Fruit fly (Drosophila melanogaster): Measurements from ENCODE around the gene orion.

Gene orion

dm6 chrX:7920081-7920688, 26.5 kb downstream of the orion start, which contains the start of the genes hdm and Ykt6:
Gene hdm (minus strand): TSS chrX:7920131.
Gene Ykt6 (plus strand): TSS chrX:7920409.
- TF ChIP-seq psq (optimal IDR thresholded peaks at IDR 0.05) (no peak), Myc (optimal IDR thresholded peaks at IDR 0.05) (no peak), h (optimal IDR thresholded peaks at IDR 0.05) (no peak), ttk (optimal IDR thresholded peaks at IDR 0.05) (no peak), insv (optimal IDR thresholded peaks at IDR 0.05) (no peak), Sin3A (optimal IDR thresholded peaks at IDR 0.05) (no peak)

dm6 chrX:7911983-7912630, 34.6 kb downstream of the orion start, which contains the start of gene snz:
Gene snz (plus strand): TSS chrX:7912089.
- no peak for TF ChIP-seq h (optimal IDR thresholded peaks at IDR 0.05)
- no peak for TF ChIP-seq ttk (optimal IDR thresholded peaks at IDR 0.05)
- no peak for TF ChIP-seq insv (optimal IDR thresholded peaks at IDR 0.05)
- TF ChIP-seq psq (optimal IDR thresholded peaks at IDR 0.05) = no peak
- no peak for TF ChIP-seq Myc (optimal IDR thresholded peaks at IDR 0.05)
- no peak for TF ChIP-seq Sin3A (optimal IDR thresholded peaks at IDR 0.05)

DNA sequence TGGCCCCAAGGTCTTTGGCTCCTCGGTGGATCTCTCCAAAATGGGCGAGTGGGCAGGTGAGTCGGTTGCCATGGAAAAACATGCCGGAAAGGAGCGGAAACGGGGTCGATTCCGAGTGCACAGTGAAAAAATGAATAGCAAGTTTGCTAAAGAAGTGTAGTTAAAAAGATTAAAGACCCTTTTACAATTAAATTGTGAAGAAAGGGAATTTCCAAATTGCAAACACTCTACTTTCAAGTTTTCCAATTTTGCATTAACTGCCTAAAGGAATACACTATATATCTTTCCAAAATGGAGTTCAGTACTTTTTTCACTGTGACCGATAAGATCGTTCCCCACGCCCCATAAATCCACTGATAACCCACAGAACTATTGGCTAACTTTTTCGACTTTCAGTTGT, 37.2 kb downstream of the orion start:
- TF ChIP-seq h (optimal IDR thresholded peaks at IDR 0.05) (no peak), insv (optimal IDR thresholded peaks at IDR 0.05) (no peak), ttk (optimal IDR thresholded peaks at IDR 0.05) (no peak), psq (optimal IDR thresholded peaks at IDR 0.05) (no peak), Sin3A (optimal IDR thresholded peaks at IDR 0.05) (no peak), Myc (optimal IDR thresholded peaks at IDR 0.05) (no peak)

DNA sequence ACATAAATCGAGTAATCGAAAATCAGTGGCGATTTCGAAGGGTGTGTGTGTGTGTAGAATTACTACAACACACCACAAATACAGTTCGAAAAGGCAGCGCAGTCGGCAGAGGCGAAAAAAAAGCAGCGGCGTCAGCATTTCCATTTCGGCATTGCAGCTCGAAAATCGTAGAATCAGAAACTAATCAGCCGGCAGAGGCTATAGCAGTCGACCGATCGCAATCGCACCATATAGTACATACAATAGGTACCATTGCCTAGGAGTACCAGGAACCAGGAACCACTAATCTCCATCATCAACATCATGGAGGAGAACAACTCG, 37.7 kb downstream of the orion start:
- TF ChIP-seq ttk (optimal IDR thresholded peaks at IDR 0.05) (no peak), h (optimal IDR thresholded peaks at IDR 0.05) (no peak), Sin3A (optimal IDR thresholded peaks at IDR 0.05) (no peak), psq (optimal IDR thresholded peaks at IDR 0.05) (no peak), Myc (optimal IDR thresholded peaks at IDR 0.05) (no peak)

DNA sequence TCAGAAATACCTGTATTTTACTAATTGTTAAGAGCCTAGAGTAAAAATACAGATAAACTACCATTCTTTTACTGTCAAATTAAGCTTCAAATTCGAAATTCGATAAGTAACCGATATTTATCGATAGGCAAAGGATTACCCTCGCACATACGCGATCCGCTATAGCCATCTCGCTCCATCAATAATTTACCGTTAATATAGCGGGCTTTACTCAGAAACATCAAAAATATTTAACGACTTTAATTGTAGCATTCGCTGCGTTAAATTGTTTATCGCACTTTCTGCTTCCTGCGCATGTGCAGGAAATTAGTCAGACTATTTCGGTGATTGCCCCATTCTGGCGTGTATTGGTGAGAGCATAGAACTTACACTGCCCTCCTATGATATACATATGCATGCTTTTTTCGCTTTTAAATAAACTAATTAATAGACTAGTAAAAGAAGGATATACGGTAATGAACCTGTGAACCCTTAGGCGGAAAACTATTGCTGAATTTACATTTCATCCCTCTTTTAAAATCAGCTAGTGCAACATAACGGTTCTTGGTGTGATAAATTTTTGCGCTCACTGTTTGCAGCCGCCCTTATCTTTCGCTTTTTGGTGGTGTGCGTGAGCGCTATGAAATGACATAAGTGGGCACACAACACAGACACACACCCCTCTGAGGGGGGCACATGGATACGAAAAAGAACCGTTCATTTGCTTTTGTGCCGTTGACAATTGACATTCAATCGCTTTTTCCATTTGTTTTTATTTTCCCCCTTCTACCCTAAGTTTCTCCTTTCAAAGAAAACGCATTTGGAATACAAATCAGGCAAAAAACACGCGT, 38.3 kb downstream of the orion start, which contains the start of the genes dpr14 and spidey:
Gene dpr14, minus strand, starts transcription at position 48 of the 830 bp plus-strand sequence.
Gene spidey, plus strand, starts transcription at position 693 of the 830 bp plus-strand sequence.
- no peak for TF ChIP-seq h (optimal IDR thresholded peaks at IDR 0.05)
- no peak for TF ChIP-seq insv (optimal IDR thresholded peaks at IDR 0.05)
- no peak for TF ChIP-seq Myc (optimal IDR thresholded peaks at IDR 0.05)
- no peak for TF ChIP-seq Sin3A (optimal IDR thresholded peaks at IDR 0.05)
- no peak for TF ChIP-seq ttk (optimal IDR thresholded peaks at IDR 0.05)
- TF ChIP-seq psq (optimal IDR thresholded peaks at IDR 0.05) = no peak

DNA sequence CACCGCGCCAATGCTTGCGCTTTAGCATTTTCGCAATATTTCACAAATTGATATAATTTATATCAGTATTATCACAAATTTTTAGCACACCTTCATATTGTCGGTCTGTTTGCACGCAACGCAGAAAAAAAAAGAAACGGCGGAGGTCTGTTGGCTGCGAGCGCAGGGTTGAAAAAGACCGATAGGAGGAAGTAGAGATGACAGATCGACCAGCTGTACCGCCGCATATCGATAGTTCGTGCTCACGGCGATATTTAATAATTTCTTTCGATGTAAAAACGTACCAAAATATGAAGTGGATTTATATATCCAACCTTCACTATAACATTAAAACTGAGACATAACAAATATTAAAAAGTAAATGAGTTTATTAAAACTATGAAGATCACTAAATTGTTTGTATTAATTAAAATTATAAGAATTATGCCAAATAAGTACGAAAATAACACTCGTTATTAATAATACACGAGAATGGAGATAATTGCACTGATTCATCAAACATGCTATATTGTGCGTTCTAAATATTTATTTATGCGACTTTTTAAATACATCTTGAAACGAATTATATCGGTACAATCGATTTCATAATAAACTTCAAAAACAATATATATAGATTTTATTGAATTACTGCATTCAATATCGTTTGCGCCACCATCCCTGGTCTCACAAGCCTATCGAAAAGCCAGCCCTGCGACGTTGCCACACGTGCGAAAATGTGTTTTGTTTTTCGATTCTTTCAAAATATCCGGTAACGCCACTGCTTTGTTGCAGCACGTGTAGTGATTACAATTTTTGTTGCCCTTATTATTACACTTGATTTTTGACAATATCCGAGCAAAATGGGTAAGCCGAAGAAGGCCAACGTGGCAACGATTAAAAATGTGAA, 45.3 kb downstream of the orion start, which contains the start of the genes RpS6 and bys:
Gene RpS6, minus strand, starts transcription at position 179 of the 886 bp plus-strand sequence.
Gene bys, plus strand, starts transcription at position 728 of the 886 bp plus-strand sequence.
- no peak for TF ChIP-seq Sin3A (optimal IDR thresholded peaks at IDR 0.05)
- no peak for TF ChIP-seq h (optimal IDR thresholded peaks at IDR 0.05)
- no peak for TF ChIP-seq Myc (optimal IDR thresholded peaks at IDR 0.05)
- TF ChIP-seq ttk (optimal IDR thresholded peaks at IDR 0.05) = no peak
- no peak for TF ChIP-seq insv (optimal IDR thresholded peaks at IDR 0.05)
- TF ChIP-seq psq (optimal IDR thresholded peaks at IDR 0.05) = no peak

- no peak for TF ChIP-seq ttk (optimal IDR thresholded peaks at IDR 0.05)
- TF ChIP-seq insv (optimal IDR thresholded peaks at IDR 0.05) = no peak
- no peak for TF ChIP-seq Myc (optimal IDR thresholded peaks at IDR 0.05)
- no peak for TF ChIP-seq psq (optimal IDR thresholded peaks at IDR 0.05)
- no peak for TF ChIP-seq Sin3A (optimal IDR thresholded peaks at IDR 0.05)
- no peak for TF ChIP-seq h (optimal IDR thresholded peaks at IDR 0.05)
These were observed 46.0 kb downstream of the orion start for dm6 chrX:7900659-7901058.

DNA sequence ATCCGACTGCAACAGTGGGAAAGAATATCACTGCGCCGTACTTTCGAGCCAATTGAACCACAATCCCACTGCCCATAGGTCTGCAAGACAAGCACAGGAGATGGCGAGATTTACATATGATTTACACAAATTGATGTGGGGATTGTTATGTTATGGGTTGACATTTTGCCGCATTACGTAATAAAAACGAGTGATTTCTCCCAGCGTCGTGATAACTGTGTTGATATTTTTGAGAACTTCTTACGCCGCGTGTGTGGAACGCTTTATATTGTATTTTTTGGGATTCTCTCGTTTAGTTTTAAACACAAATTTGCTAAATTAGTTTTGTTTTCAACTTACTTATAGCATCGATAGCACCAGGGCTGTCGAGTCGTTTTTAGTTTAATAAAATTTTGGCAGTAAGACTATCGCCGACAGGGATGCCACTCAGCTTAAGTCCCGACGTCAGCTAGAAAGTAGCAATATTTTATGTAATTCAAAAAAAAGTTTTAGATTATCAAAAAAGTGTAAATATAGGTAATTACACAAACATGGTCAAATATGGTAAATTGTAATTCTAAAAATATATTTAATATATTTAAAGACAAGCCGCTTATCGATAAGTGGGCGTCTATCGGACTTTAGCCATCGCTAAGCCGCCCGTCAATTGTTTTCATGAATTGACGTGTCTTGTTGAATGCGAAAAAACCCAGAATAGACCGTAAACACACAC, 53.1 kb downstream of the orion start, which contains the start of the genes CG45089, ND-MNLL and p115:
Gene CG45089, minus strand, starts transcription at position 388 of the 712 bp plus-strand sequence.
Gene ND-MNLL, minus strand, starts transcription at position 388 of the 712 bp plus-strand sequence.
Gene p115, plus strand, starts transcription at position 621 of the 712 bp plus-strand sequence.
- TF ChIP-seq h (optimal IDR thresholded peaks at IDR 0.05) (no peak), ttk (optimal IDR thresholded peaks at IDR 0.05) (no peak), Myc (optimal IDR thresholded peaks at IDR 0.05) (no peak), insv (optimal IDR thresholded peaks at IDR 0.05) (no peak), Sin3A (optimal IDR thresholded peaks at IDR 0.05) (no peak), psq (optimal IDR thresholded peaks at IDR 0.05) (no peak)

- TF ChIP-seq psq (optimal IDR thresholded peaks at IDR 0.05) (no peak), Myc (optimal IDR thresholded peaks at IDR 0.05) (no peak), h (optimal IDR thresholded peaks at IDR 0.05) (no peak), insv (optimal IDR thresholded peaks at IDR 0.05) (no peak), Sin3A (optimal IDR thresholded peaks at IDR 0.05) (no peak), ttk (optimal IDR thresholded peaks at IDR 0.05) (no peak)
These were observed 54.2 kb downstream of the orion start for dm6 chrX:7892539-7892899.
